Fruit fly (Drosophila melanogaster) whole organism, embryonic: Measurements from ENCODE around the gene Grasp65.

Experiments used
- Adf1 ChIP-seq: fragments of 200-800 bp; sonication (Bioruptor generic); IDR thresholded peaks from 2 replicates; pipeline ENCODE4 v1.3.6; 2022; ENCODE audit warnings: missing biosample characterization, missing genetic modification characterization
- Antp ChIP-seq: fragments of 200-800 bp; sonication (Bioruptor generic); optimal IDR thresholded peaks from 3 replicates; lab custom pipeline; 2016; ENCODE audit warnings: missing biosample characterization, missing genetic modification characterization
- Awh ChIP-seq: fragments of 200-800 bp; sonication (Bioruptor generic); IDR thresholded peaks from 2 replicates; pipeline ENCODE4, ENCODE4 v1.3.6; 2022; ENCODE audit warnings: missing biosample characterization, missing genetic modification characterization
- CG10543 ChIP-seq: fragments of 200-800 bp; sonication (Bioruptor generic); optimal IDR thresholded peaks from 3 replicates; lab custom pipeline; 2017; ENCODE audit warnings: missing biosample characterization, mild to moderate bottlenecking, missing genetic modification characterization, moderate library complexity
- CG12104 ChIP-seq: fragments of 200-800 bp; sonication (Bioruptor generic); optimal IDR thresholded peaks from 3 replicates; lab custom pipeline; 2016; ENCODE audit warnings: missing biosample characterization, missing genetic modification characterization
- CG1233 ChIP-seq: fragments of 200-800 bp; sonication (Bioruptor generic); optimal IDR thresholded peaks from 4 replicates; lab custom pipeline; 2018; ENCODE audit warnings: missing biosample characterization, mild to moderate bottlenecking, missing genetic modification characterization
- CG15514 ChIP-seq: fragments of 200-800 bp; sonication (Bioruptor generic); optimal IDR thresholded peaks from 3 replicates; lab custom pipeline; 2017; ENCODE audit warnings: missing biosample characterization, missing genetic modification characterization, mild to moderate bottlenecking, moderate library complexity, missing genetic modification reagents
- CG16779 ChIP-seq: fragments of 200-800 bp; sonication (Bioruptor generic); IDR thresholded peaks from 2 replicates; pipeline ENCODE4 v1.3.6; 2022; ENCODE audit warnings: missing biosample characterization, missing genetic modification characterization
- CG17829 ChIP-seq: fragments of 200-800 bp; optimal IDR thresholded peaks from 2 replicates; lab custom pipeline; 2019; ENCODE audit warnings: missing biosample characterization, mild to moderate bottlenecking, missing genetic modification characterization, moderate library complexity
- CG18476 ChIP-seq: fragments of 200-800 bp; sonication (Bioruptor generic); optimal IDR thresholded peaks from 2 replicates; lab custom pipeline; 2016; ENCODE audit warnings: missing biosample characterization, mild to moderate bottlenecking, missing genetic modification characterization
- CG30431 ChIP-seq: fragments of 200-800 bp; sonication (Bioruptor generic); optimal IDR thresholded peaks from 2 replicates; lab custom pipeline; 2017; ENCODE audit warnings: missing biosample characterization, missing genetic modification characterization
- CG31365 ChIP-seq: fragments of 200-800 bp; sonication (Bioruptor generic); optimal IDR thresholded peaks from 2 replicates; lab custom pipeline; 2018; ENCODE audit warnings: missing biosample characterization, mild to moderate bottlenecking, missing genetic modification characterization
- CG31441 ChIP-seq: fragments of 200-800 bp; sonication (Bioruptor generic); IDR thresholded peaks from 2 replicates; pipeline ENCODE4 v1.3.6; 2022; ENCODE audit warnings: missing biosample characterization, missing genetic modification characterization
- CG3838 ChIP-seq: fragments of 200-800 bp; sonication (Bioruptor generic); optimal IDR thresholded peaks from 3 replicates; lab custom pipeline; 2016; ENCODE audit warnings: missing biosample characterization, missing genetic modification characterization
- CG42726 ChIP-seq: fragments of 200-800 bp; sonication (Bioruptor generic); IDR thresholded peaks from 2 replicates; pipeline ENCODE4 v1.3.6; 2022; ENCODE audit warnings: missing biosample characterization, missing genetic modification characterization; ENCODE audit not compliant: partially characterized antibody
- CG7357 ChIP-seq: fragments of 200-800 bp; sonication (Bioruptor generic); IDR thresholded peaks from 3 replicates; pipeline ENCODE4 v1.3.6; 2022; ENCODE audit warnings: missing biosample characterization, missing genetic modification characterization
- CG7372 ChIP-seq: fragments of 200-800 bp; sonication (Bioruptor generic); IDR thresholded peaks from 2 replicates; pipeline ENCODE4 v1.3.6; 2022; ENCODE audit warnings: missing biosample characterization, missing genetic modification characterization
- CG7987 ChIP-seq: fragments of 200-800 bp; sonication (Bioruptor generic); optimal IDR thresholded peaks from 2 replicates; lab custom pipeline; 2018; ENCODE audit warnings: missing biosample characterization, mild to moderate bottlenecking, missing genetic modification characterization, moderate library complexity
- CG8924 ChIP-seq: fragments of 200-800 bp; optimal IDR thresholded peaks from 3 replicates; lab custom pipeline; 2019; ENCODE audit warnings: missing biosample characterization, mild to moderate bottlenecking, missing genetic modification characterization, moderate library complexity
- CoRest ChIP-seq: fragments of 200-800 bp; sonication (Bioruptor generic); optimal IDR thresholded peaks from 3 replicates; lab custom pipeline; 2018; ENCODE audit warnings: missing biosample characterization, mild to moderate bottlenecking, missing genetic modification characterization, moderate library complexity
- Dek ChIP-seq: fragments of 200-800 bp; sonication (Bioruptor generic); optimal IDR thresholded peaks from 3 replicates; lab custom pipeline; 2019; ENCODE audit warnings: missing biosample characterization, mild to moderate bottlenecking, missing genetic modification characterization, moderate library complexity
- H15 ChIP-seq: fragments of 200-800 bp; sonication (Bioruptor generic); IDR thresholded peaks from 3 replicates; pipeline ENCODE4 v1.3.6; 2022; ENCODE audit warnings: missing biosample characterization, missing genetic modification characterization
- HLH54F ChIP-seq: fragments of 200-800 bp; sonication (Bioruptor generic); optimal IDR thresholded peaks from 3 replicates; lab custom pipeline; 2016; ENCODE audit warnings: missing biosample characterization, missing genetic modification characterization
- Hr3 ChIP-seq: fragments of 200-800 bp; sonication (Bioruptor generic); optimal IDR thresholded peaks from 3 replicates; lab custom pipeline; 2016; ENCODE audit warnings: missing biosample characterization, missing genetic modification characterization
- Lpt ChIP-seq: fragments of >200 bp; optimal IDR thresholded peaks from 2 replicates; lab custom pipeline; 2018; ENCODE audit warnings: missing biosample characterization, missing genetic modification characterization
- NK7.1 ChIP-seq: fragments of 200-800 bp; sonication (Bioruptor generic); optimal IDR thresholded peaks from 3 replicates; lab custom pipeline; 2016; ENCODE audit warnings: missing biosample characterization, missing genetic modification characterization
- Nf-YA ChIP-seq: fragments of 200-800 bp; sonication (Bioruptor generic); IDR thresholded peaks from 2 replicates; pipeline ENCODE4 v1.3.6; 2022; ENCODE audit warnings: missing biosample characterization, missing genetic modification characterization
- Nf-YB ChIP-seq: fragments of 200-800 bp; sonication (Bioruptor generic); optimal IDR thresholded peaks from 3 replicates; lab custom pipeline; 2019; ENCODE audit warnings: missing biosample characterization, mild to moderate bottlenecking, missing genetic modification characterization, moderate library complexity
- Ravus ChIP-seq: fragments of 200-800 bp; sonication (Bioruptor generic); IDR thresholded peaks from 2 replicates; pipeline ENCODE4 v1.3.6; 2022; ENCODE audit warnings: missing biosample characterization, missing genetic modification characterization
- ara ChIP-seq: fragments of 200-800 bp; sonication (Bioruptor generic); IDR thresholded peaks from 2 replicates; pipeline ENCODE4 v1.3.6; 2022; ENCODE audit warnings: missing biosample characterization, missing genetic modification characterization
- cato ChIP-seq: fragments of 200-800 bp; sonication (Bioruptor generic); optimal IDR thresholded peaks from 2 replicates; lab custom pipeline; 2016; ENCODE audit warnings: missing biosample characterization, missing genetic modification characterization, borderline replicate concordance
- chm ChIP-seq: fragments of 200-800 bp; sonication (Bioruptor generic); IDR thresholded peaks from 2 replicates; pipeline ENCODE4 v1.3.6; 2022; ENCODE audit warnings: missing biosample characterization, missing genetic modification characterization
- ems ChIP-seq: fragments of 200-800 bp; sonication (Bioruptor generic); optimal IDR thresholded peaks from 3 replicates; lab custom pipeline; 2016; ENCODE audit warnings: missing biosample characterization, missing genetic modification characterization
- fd102C ChIP-seq: fragments of 200-800 bp; sonication (Bioruptor generic); optimal IDR thresholded peaks from 2 replicates; lab custom pipeline; 2018; ENCODE audit warnings: missing biosample characterization, mild to moderate bottlenecking, missing genetic modification characterization, moderate library complexity
- fru ChIP-seq: fragments of >200 bp; optimal IDR thresholded peaks from 2 replicates; lab custom pipeline; 2017
- gcm2 ChIP-seq: fragments of 200-800 bp; sonication (Bioruptor generic); optimal IDR thresholded peaks from 2 replicates; lab custom pipeline; 2016; ENCODE audit warnings: missing biosample characterization, missing genetic modification characterization
- gsb ChIP-seq: fragments of 200-800 bp; sonication (Bioruptor generic); IDR thresholded peaks from 2 replicates; pipeline ENCODE4 v1.3.6; 2022; ENCODE audit warnings: missing biosample characterization, missing genetic modification characterization
- gt ChIP-seq: fragments of 200-800 bp; sonication (Bioruptor generic); IDR thresholded peaks from 2 replicates; pipeline ENCODE4 v1.3.6; 2022; ENCODE audit warnings: missing biosample characterization, missing genetic modification characterization
- jumu ChIP-seq: fragments of 200-800 bp; sonication (Bioruptor generic); optimal IDR thresholded peaks from 3 replicates; lab custom pipeline; 2016; ENCODE audit warnings: missing biosample characterization, missing genetic modification characterization
- klu ChIP-seq: fragments of 200-800 bp; sonication (Bioruptor generic); IDR thresholded peaks from 2 replicates; pipeline ENCODE4 v1.3.6; 2022; ENCODE audit warnings: missing biosample characterization, missing genetic modification characterization
- mirr ChIP-seq: fragments of 200-800 bp; sonication (Bioruptor generic); optimal IDR thresholded peaks from 3 replicates; lab custom pipeline; 2018; ENCODE audit warnings: missing biosample characterization, mild to moderate bottlenecking, missing genetic modification characterization
- pho ChIP-seq: fragments of 200-800 bp; sonication (Bioruptor generic); optimal IDR thresholded peaks from 2 replicates; lab custom pipeline; 2016; ENCODE audit warnings: missing biosample characterization, missing genetic modification characterization
- pnt ChIP-seq: fragments of 200-800 bp; sonication (Bioruptor generic); optimal IDR thresholded peaks from 3 replicates; lab custom pipeline; 2016; ENCODE audit warnings: missing biosample characterization, missing genetic modification characterization
- pzg ChIP-seq: fragments of 200-800 bp; sonication (Bioruptor generic); optimal IDR thresholded peaks from 3 replicates; lab custom pipeline; 2018; ENCODE audit warnings: missing biosample characterization, mild to moderate bottlenecking, missing genetic modification characterization, moderate library complexity
- sc ChIP-seq, 3 experiments: fragments of >200 bp in 2 of 3; fragments of 200-800 bp in 1 of 3; sonication (Bioruptor generic) in 1 of 3; optimal IDR thresholded peaks; 2 replicates in 2 of 3; 3 replicates in 1 of 3; lab custom pipeline; 2017; ENCODE audit warnings: mild to moderate bottlenecking in 1 of 3, missing biosample characterization in 1 of 3, missing genetic modification characterization in 1 of 3, missing genetic modification reagents in 1 of 3
- slbo ChIP-seq: fragments of 200-800 bp; sonication (Bioruptor generic); IDR thresholded peaks from 2 replicates; pipeline ENCODE4 v1.3.6; 2022; ENCODE audit warnings: missing biosample characterization, missing genetic modification characterization
- slp2 ChIP-seq: fragments of 200-800 bp; sonication (Bioruptor generic); optimal IDR thresholded peaks from 2 replicates; lab custom pipeline; 2016; ENCODE audit warnings: missing biosample characterization, missing genetic modification characterization
- stc ChIP-seq: fragments of 200-800 bp; sonication (Bioruptor generic); IDR thresholded peaks from 2 replicates; pipeline ENCODE4 v1.3.6; 2022; ENCODE audit warnings: missing biosample characterization, missing genetic modification characterization
- tgo ChIP-seq: fragments of 200-800 bp; sonication (Bioruptor generic); IDR thresholded peaks from 3 replicates; pipeline ENCODE4 v1.3.6; 2022; ENCODE audit warnings: missing biosample characterization, missing genetic modification characterization
- tna ChIP-seq: fragments of 200-800 bp; sonication (Bioruptor generic); IDR thresholded peaks from 2 replicates; pipeline ENCODE4 v1.3.6; 2022; ENCODE audit warnings: missing biosample characterization, missing genetic modification characterization; ENCODE audit not compliant: partially characterized antibody
- twi ChIP-seq: fragments of 200-800 bp; optimal IDR thresholded peaks from 2 replicates; lab custom pipeline; 2019; ENCODE audit warnings: missing biosample characterization, mild to moderate bottlenecking, missing genetic modification characterization, moderate library complexity
- yki ChIP-seq: fragments of >200 bp; optimal IDR thresholded peaks from 3 replicates; lab custom pipeline; 2018

The Grasp65 gene

DNA sequence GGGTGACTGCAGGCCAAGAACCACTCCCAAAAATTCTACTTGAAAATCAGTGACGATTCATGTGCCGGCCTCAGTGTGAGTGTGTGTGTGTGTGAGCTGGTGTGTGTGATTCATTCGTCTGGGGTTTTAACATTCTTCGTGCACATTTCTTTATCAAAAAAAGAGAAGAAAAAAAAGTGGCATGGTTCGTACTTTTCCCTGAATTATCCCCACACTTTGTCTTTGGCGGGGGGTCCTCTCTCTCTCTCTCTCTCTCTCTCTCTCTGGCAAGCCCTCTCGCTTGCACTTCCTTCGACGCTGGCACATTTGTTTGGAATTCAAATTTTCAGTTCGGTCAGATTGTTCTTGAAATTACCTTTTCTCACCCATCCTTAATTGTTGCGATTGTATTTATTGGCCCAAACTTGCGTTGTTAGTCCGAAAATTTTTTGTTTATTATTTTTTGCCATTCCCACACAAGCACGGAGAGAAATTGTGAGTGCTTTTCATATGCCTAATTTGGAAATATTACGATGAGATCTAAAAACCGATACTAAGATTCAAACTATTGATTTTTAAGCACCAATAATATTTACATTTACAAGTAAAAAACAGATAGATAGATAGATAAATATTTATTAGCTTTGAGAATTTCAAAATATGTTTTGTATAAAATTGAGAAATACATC is 4.4 kb downstream of the Grasp65 start (continued):
- TF ChIP-seq CG10543 (GFP tag; lab: Kevin White, UChicago) = no peak
- TF ChIP-seq tna (GFP tag; lab: Robert Waterston, UW) = no peak
- TF ChIP-seq slp2 (GFP tag; lab: Kevin White, UChicago) = peak; percentile 22
- TF ChIP-seq Nf-YA (GFP tag; lab: Robert Waterston, UW) = no peak
- TF ChIP-seq CG15514 (GFP tag; lab: Kevin White, UChicago) = peak; percentile 7
- TF ChIP-seq gsb (GFP tag; lab: Robert Waterston, UW) = no peak
- TF ChIP-seq CG31441 (GFP tag; lab: Robert Waterston, UW) = no peak
- TF ChIP-seq Nf-YB = no peak
- TF ChIP-seq CG30431 (GFP tag; lab: Kevin White, UChicago) = no peak
- TF ChIP-seq sc (optimal IDR thresholded peaks at IDR 0.05; lab: Kevin White, UChicago) = no peak
- no peak for TF ChIP-seq sc (GFP tag; optimal IDR thresholded peaks at IDR 0.05; lab: Kevin White, UChicago)
- no peak for TF ChIP-seq jumu (GFP tag; lab: Kevin White, UChicago)
- TF ChIP-seq CG16779 (GFP tag; lab: Robert Waterston, UW) = no peak
- no peak for TF ChIP-seq pho
- TF ChIP-seq Adf1 (GFP tag; lab: Robert Waterston, UW) = no peak
- TF ChIP-seq CG3838 (GFP tag; lab: Kevin White, UChicago) = no peak
- TF ChIP-seq chm (GFP tag; lab: Robert Waterston, UW) = no peak
- no peak for TF ChIP-seq CG7357 (GFP tag; lab: Robert Waterston, UW)
- no peak for TF ChIP-seq fd102C (GFP tag; lab: Kevin White, UChicago)
- TF ChIP-seq slbo (GFP tag; lab: Robert Waterston, UW) = peak; percentile 56; the same call in 1 of the 2 replicates
- TF ChIP-seq tgo (GFP tag; lab: Robert Waterston, UW) = no peak
- no peak for TF ChIP-seq mirr (GFP tag; lab: Kevin White, UChicago)
- no peak for TF ChIP-seq CG18476 (GFP tag; lab: Kevin White, UChicago)
- TF ChIP-seq gt = no peak
- TF ChIP-seq CG42726 (GFP tag; lab: Robert Waterston, UW) = no peak
- TF ChIP-seq CG7987 = no peak
- no peak for TF ChIP-seq gcm2 (GFP tag; lab: Kevin White, UChicago)
- no peak for TF ChIP-seq pnt (GFP tag; lab: Kevin White, UChicago)
- no peak for TF ChIP-seq ems (GFP tag; lab: Kevin White, UChicago)
- no peak for TF ChIP-seq CG17829 (tag; lab: Kevin White, UChicago)
- no peak for TF ChIP-seq CG12104 (GFP tag; lab: Kevin White, UChicago)
- TF ChIP-seq fru (lab: Kevin White, UChicago) = no peak
- TF ChIP-seq CG8924 (tag; lab: Kevin White, UChicago) = no peak
- TF ChIP-seq Hr3 (GFP tag; lab: Kevin White, UChicago) = no peak
- no peak for TF ChIP-seq cato (GFP tag; lab: Kevin White, UChicago)
- TF ChIP-seq Lpt = no peak
- no peak for TF ChIP-seq CG1233
- TF ChIP-seq yki (lab: Kevin White, UChicago) = no peak
- TF ChIP-seq klu = no peak
- no peak for TF ChIP-seq Antp (GFP tag; lab: Kevin White, UChicago)
- no peak for TF ChIP-seq HLH54F (GFP tag; lab: Kevin White, UChicago)
- no peak for TF ChIP-seq Dek (tag; lab: Kevin White, UChicago)
- no peak for TF ChIP-seq pzg (GFP tag; lab: Kevin White, UChicago)
- TF ChIP-seq Ravus (GFP tag; lab: Robert Waterston, UW) = no peak
- no peak for TF ChIP-seq ara (GFP tag; lab: Robert Waterston, UW)
- TF ChIP-seq NK7.1 = no peak
- no peak for TF ChIP-seq H15
- TF ChIP-seq CG7372 (GFP tag; lab: Robert Waterston, UW) = no peak
- no peak for TF ChIP-seq CG31365 (tag; lab: Kevin White, UChicago)
- TF ChIP-seq twi (tag; lab: Kevin White, UChicago) = no peak
- no peak for TF ChIP-seq Awh
- peak; percentile 34 for TF ChIP-seq CoRest (tag; lab: Kevin White, UChicago)
- no peak for TF ChIP-seq stc (GFP tag; lab: Robert Waterston, UW)
